Fruit fly (Drosophila melanogaster) whole organism, larva: Measurements from ENCODE around the gene RNaseX25.

Source experiments
- noc ChIP-seq: fragments of 200-800 bp; sonication (Bioruptor generic); optimal IDR thresholded peaks from 3 replicates; lab custom pipeline; 2019; ENCODE audit warnings: missing biosample characterization, mild to moderate bottlenecking, missing genetic modification characterization, moderate library complexity

Gene RNaseX25

DNA sequence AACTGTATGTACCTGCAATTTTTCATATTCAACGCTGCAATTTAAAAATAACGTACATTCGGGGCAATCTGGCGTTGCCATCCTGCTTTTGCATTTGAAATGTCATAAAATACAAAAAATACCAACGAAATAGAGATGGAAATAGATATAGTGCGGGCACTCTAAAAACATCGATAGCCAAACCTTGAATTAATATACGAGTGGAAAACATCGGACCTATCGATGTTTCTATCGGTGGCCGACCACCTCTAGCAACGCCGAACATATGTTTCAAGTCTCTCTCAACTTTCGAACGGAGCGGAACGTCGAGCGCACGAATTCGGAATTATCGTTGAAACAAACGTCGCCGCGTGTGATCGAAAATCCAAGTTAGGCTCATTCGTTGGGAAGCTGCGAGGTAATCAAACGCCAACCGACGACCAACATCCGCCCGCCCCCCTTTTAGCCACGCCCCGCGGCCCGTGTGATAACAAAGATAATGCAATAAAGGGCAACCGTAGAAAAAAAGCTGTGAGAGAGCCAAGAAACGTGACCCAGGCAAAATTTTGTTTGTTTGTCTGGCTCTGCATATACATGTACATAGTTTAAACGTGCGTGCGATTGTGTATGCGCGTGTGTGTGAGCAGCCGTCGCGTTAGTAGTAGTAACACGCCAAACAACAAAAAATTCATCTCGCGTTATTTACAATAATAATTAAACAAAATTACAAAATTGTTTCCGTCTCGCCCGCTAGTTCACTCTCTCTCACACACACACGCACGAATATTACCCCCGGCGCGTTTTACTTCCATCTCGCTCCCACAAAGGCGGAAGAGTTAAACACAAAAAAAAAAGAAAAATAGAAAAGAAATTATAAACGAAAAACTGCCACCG, 8.6 kb downstream of the RNaseX25 start, which contains the start of gene nmo:
TSS of gene nmo (plus strand) at position 270 of the 873 bp plus-strand sequence.
- peak; percentile 62 for TF ChIP-seq noc (tag; lab: Kevin White, UChicago)

DNA sequence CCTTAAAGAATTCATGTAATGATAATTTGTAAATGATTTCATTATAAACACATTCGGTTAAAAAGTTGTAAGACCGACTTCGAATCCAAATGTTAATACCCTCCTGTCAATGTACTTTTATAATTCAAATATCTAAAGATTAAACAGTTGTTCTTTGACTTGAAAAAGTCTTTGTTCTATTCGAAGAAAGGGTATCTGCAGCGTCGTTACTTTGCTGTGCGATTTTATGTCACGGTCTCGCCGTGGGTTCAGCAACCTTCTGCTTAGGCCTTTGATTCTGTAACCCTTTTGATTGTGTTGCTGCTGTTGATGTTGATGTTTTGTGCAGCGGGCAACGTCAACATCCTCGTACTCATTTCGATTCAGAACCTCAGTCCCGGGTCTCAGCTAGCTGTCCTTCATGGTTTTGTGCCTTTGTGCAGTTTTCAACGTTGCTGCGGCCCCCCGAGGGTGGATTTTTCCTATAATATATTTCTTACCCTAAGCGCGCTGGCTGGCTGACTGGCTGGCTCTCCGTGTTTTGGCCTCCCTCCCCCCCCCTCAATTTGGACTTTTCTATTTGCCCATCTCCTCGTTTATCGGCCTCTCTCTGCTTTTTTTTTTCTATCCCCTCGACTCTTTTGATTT, 11.0 kb downstream of the RNaseX25 start:
- no peak for TF ChIP-seq noc (tag; lab: Kevin White, UChicago)

DNA sequence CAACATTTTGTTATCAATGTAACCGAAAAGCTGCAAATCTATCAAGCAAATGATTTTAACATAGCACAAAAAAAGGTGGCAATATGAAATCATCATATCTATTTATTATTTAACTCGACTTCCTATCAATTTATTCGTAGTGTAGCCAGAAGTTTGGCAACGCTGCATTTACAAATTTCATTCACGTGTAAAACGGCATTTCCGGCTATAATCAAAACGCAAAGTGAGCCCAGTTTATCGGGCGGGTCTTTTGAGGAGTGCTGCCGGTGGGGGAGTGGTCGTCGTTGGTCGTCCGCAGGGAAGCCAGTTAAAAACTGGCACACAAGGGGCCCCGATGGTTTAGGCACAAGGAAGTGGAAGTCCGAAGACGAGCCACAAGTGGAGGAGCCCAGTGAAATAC, 11.6 kb downstream of the RNaseX25 start:
- no peak for TF ChIP-seq noc (tag; lab: Kevin White, UChicago)

DNA sequence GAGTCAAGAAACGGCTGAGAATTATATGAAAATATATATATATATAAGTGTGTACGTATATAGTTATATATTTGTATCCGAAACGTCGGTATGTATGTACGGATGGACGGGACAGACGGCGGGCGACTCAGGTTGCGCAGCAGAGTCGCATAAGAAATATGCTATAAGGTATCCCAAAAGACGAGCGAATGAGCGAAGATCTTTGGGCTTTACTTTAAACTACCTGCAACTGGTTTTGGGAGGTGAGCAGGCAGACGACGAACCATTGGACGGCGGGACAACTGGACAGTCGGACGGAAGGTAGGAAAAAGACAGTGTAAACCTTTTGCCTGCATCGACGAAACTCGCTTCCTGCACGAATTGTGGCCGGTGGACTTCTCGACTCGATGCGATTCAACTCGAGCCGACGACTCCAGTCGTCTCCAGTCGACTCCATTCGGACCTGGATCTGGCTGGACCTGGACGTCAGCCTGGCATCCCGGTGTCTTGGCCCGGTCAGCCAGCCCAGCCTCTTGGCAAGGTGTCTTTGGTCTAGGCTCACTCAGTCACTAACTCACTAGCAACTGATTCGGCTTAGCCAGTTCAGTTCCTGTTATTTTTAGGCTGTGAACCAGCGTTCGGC, 13.3 kb downstream of the RNaseX25 start:
- no peak for TF ChIP-seq noc (tag; lab: Kevin White, UChicago)

DNA sequence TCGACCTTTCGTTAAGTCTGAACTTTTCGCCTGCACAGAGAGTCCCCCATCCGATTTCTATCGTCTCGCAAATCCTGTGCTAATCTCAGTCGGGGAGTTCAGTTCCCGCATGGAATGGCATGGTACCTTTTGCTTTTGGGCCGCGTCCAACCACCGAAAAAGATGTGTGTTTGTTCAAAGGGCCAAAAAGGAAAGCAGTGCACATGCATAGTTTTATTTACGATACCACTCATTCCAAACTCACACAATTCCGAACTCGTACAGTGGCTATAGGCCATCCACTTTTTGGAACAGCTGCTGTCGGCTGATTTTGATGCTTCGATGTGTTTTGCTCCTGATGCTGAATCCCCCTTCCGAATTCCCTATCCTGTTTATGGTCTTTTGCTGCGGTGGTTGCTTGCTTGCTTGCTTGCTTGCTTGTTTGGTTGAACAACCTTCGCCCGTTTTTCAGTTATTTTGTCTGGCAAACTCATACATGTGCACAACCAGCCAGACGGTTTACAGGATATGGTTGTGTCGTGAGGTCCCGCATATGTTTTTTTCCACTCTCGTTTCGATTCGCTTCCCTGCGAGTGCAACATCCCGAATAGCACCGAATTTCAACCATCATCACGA, 14.3 kb downstream of the RNaseX25 start:
- no peak for TF ChIP-seq noc (tag; lab: Kevin White, UChicago)

DNA sequence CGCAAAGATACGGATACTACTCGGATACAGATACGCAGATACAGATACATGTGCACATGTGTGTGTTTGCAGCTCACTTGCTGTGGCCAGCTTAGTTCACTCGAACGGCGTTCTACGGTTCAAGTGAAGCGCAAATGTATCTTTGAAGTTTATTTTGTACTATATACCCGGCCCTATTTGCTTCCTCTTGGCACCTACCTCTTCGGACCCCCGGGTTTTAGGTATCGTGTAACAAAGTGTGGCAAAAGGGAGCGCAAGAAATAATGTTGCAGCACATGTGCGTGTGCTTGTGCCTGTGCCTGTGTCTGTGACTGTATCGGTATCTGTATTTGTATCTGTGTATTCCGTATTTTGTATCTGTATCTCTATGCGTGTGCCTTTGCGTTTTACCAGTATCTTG, 18.0 kb downstream of the RNaseX25 start:
- TF ChIP-seq noc (tag; lab: Kevin White, UChicago), result no peak

DNA sequence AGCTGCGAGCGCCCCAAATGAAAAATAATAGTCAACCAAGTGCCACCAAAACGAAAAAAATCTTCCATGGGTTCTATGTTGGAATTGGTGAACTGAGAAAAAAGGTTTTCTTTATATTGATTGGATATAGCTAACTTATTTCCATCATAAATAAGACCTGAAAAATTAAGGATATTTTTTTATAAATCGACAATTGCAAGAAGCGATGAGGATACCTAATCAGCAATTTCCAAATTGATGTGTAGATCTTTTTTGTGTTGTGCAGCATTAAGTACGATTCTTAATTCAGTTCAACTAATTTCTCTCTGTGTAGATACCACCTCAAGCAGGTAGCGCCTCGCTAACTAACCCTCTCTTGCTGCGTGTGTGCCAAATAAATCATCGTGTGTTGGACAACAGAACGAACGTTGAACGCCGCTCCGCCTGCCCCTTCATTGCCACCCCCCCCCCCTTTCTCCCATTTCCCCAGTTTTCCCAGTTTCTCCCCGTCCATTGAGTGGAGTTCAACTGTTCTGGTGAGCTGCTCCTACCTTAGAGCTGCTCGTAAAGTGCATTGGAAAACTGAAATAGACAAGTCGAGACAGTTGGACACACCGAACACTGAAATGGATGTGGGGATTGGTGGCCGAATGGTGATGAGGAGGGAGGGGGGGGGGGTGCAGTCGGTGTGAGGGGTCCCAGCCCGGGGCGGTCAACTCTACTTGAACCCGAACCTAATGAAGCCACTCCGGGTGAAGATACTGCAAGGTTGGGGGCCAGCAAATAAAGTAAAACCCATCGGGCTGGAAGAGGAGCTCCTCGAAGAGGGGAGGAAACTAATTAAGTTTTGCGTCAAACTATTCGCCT, 18.7 kb downstream of the RNaseX25 start:
- no peak for TF ChIP-seq noc (tag; lab: Kevin White, UChicago)

DNA sequence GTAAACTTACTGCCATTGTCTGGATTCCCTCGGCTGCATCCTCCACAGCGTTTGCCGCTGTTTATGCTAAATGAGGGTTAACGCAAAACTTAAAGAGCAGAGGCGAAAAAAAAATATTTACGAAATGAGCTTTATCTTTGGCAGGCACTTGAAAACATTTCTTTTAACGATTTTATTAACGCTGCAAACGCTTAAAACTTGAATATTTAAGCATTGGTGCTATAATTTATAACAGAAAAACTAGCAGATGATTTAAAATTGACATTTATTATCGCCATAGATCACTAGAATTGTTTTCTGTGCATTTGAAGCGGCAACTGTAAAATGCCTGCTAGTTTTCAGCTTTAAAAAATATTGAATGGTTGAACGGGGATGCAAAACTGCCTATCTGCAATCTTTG, 19.9 kb downstream of the RNaseX25 start:
- no peak for TF ChIP-seq noc (tag; lab: Kevin White, UChicago)

DNA sequence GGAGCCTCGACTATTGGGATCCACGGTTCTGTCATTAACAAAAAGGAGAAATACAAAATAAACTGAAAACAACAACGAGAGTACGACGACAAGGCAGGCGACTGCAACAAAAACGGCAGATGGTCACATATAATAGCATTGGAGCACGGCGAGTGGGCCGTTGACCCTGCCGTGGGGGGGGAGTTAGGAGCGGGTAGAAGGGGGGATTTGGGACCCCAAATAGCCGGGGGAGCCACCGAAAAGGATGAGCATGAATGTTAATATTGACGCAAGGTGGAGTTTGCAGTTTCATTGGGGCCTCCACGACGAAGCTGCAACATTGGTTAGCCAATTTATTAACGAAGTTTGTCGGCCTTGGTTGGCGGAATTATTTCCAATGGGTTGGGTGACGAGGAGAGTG, 22.5 kb downstream of the RNaseX25 start:
- TF ChIP-seq noc (tag; lab: Kevin White, UChicago), result no peak

DNA sequence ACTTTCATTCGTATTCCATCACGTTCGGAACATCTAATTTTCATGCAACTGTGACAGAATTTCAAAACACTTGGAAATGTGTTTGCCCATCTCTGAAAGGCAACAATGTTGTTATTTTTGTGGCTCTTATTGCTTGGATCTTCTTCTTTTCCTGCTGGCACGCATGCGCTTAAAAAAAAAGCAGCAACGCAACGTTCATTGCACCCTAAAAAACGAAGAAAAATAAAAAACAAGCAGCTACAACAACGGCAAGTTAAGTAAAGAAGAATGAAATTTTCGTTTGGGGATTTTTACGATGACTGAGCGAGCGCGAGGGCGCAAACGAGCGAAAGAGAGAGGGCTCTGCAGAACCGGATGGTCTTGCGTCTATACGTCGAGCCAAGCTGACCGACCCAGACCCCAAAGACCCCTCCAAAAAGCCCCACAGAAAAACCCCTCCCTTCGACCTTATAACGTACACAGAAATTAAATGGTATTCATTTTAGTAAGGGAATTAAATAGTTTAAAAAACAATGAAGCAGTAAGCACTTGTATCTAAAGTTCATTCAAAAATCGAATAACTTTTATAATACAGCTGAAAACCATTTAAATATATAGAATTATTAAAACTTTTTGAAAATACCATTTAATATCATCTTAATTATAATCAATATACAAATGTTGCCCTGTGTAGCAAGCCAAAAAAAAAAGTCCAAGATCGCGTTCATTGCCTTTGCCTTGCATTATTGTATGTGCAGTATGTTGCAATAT, 23.4 kb downstream of the RNaseX25 start:
- no peak for TF ChIP-seq noc (tag; lab: Kevin White, UChicago)

DNA sequence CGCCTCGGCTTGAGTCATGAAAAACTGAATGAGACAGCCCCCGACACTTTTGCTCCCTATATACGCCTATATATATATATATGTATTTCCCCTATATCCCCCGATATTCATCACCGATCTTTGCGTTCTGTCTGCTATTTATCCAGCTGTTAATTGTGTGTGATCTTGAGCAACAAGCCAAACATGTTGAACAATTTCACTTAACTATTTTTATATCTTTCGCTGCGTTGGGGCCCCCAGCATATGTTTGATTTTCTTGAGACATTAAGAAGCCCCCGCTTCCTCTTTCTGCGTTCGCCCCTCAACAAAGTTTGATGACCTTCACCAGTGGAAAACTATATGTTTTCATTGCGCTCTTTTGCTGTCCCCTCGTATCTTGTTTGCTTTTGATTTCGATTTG, 26.0 kb downstream of the RNaseX25 start:
- TF ChIP-seq noc (tag; lab: Kevin White, UChicago), result no peak

DNA sequence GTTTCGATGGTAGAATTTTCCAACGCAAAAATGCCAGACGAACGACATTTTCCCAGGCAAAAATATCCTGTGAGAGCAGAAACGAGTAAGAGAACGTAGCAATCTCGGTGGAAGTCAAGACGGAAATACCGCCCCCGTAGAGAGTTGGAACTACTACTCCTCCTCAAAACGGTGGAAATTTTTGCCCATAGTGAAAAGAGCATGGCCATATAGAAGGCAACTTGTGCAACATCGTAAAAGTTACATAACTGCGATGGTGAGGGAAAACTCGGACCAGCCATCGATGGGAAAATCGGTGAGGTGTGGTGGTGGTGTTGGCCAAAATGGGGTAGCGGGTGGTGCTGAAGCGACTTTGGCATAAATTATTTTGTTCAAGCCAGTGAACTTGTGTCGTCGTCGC, 29.5 kb downstream of the RNaseX25 start:
- TF ChIP-seq noc (tag; lab: Kevin White, UChicago), result no peak

DNA sequence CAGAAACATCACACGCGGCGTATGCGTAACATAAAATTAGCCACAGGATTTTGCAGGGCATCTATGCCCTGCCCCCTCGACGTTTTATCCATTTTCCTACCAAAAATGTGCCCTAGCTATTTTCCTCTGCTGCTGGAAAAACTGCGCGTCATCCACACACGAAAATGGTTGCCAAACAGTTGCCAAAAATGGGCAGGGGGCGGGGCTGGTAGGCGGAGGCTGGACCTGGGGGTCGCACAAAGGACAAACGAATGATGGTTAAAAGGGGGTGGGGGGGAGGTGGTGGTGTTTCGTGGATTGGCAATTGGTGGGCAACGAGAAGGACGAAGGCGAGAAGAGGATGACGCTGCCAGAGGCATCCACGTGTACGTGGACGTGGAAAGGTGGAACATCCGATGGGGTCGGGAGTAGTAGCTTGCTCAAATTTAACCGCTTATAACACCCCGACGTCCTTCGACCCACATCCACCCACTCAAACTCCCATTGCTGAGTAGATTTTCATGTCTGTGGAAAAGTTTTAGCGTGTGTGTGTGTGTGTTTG, 30.7 kb downstream of the RNaseX25 start:
- no peak for TF ChIP-seq noc (tag; lab: Kevin White, UChicago)

DNA sequence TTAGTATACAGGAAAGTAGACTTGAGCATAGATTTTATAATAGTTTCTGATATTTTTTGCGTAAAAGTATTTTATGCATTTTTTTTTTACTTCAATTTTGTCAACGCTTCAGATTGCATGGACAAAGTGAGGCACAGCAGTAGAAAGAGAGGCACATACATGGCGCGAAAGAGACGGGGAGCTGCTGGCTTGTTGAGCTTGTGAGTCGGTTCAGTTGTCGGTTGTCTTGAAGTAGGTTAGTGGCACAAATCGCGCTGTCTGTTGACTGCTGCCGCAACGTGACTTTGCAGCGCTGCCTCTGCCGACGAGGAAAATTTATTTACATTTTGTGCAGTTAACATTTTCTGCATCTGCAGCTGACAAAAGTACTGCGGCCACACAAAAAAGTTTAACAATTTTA, 35.4 kb downstream of the RNaseX25 start:
- no peak for TF ChIP-seq noc (tag; lab: Kevin White, UChicago)
